Fruit fly (Drosophila melanogaster) whole organism, adult: Measurements from ENCODE around the gene CG7166.

Experiments
- cic ChIP-seq: fragments of 200-800 bp; sonication (Bioruptor generic); optimal IDR thresholded peaks from 2 replicates; lab custom pipeline; 2017; ENCODE audit warnings: missing biosample characterization, mild to moderate bottlenecking, missing genetic modification characterization, moderate library complexity
- ovo ChIP-seq: fragments of 200-800 bp; sonication (Bioruptor generic); optimal IDR thresholded peaks from 2 replicates; lab custom pipeline; 2016; ENCODE audit warnings: missing biosample characterization, missing genetic modification characterization
- pad ChIP-seq: fragments of 200-800 bp; sonication (Bioruptor generic); optimal IDR thresholded peaks from 3 replicates; lab custom pipeline; 2017; ENCODE audit warnings: missing biosample characterization, missing genetic modification characterization, mild to moderate bottlenecking, moderate library complexity, missing genetic modification reagents

DNA sequence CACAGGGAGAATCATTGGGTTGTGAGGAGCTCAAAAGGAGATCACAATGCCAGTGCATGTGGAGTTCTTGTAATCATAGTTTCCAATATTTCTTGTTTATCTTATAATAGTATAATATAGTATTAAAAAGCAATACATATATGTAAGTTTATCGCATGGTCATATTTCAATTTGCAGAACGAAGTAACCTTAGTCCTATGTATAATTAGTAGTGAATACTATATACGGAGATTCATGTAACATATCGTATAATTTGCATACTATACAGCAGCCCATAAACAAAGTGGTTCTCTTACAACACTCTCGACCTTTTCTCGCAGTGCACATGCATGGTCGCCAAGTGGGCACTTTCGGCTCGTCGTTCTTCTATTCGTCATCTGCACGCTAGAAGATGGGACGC lies 23.2 kb downstream of the CG7166 start:
- TF ChIP-seq ovo (GFP tag; lab: Kevin White, UChicago) (no peak), cic (GFP tag; lab: Kevin White, UChicago) (no peak), pad (GFP tag; lab: Kevin White, UChicago) (no peak)
